Fruit fly (Drosophila melanogaster) whole organism, embryonic: ENCODE measurements around the gene CG31515.

Experiments
- Aef1 ChIP-seq: fragments of 200-800 bp; sonication (Bioruptor generic); IDR thresholded peaks from 3 replicates; pipeline ENCODE4 v1.3.6; 2022; ENCODE audit warnings: missing biosample characterization, missing genetic modification characterization
- CG10565 ChIP-seq: fragments of 200-800 bp; sonication (Bioruptor generic); optimal IDR thresholded peaks from 3 replicates; lab custom pipeline; 2016; ENCODE audit warnings: missing biosample characterization, mild to moderate bottlenecking, missing genetic modification characterization
- CG11093 ChIP-seq: fragments of 200-800 bp; sonication (Bioruptor generic); IDR thresholded peaks from 3 replicates; pipeline ENCODE4 v1.3.6; 2022; ENCODE audit warnings: missing biosample characterization, missing genetic modification characterization
- CG1233 ChIP-seq: fragments of 200-800 bp; sonication (Bioruptor generic); optimal IDR thresholded peaks from 4 replicates; lab custom pipeline; 2018; ENCODE audit warnings: missing biosample characterization, mild to moderate bottlenecking, missing genetic modification characterization
- CG12391 ChIP-seq: fragments of 200-800 bp; sonication (Bioruptor generic); optimal IDR thresholded peaks from 3 replicates; lab custom pipeline; 2018; ENCODE audit warnings: missing biosample characterization, mild to moderate bottlenecking, missing genetic modification characterization, moderate library complexity
- CG14965 ChIP-seq: fragments of 200-800 bp; sonication (Bioruptor generic); optimal IDR thresholded peaks from 2 replicates; lab custom pipeline; 2016; ENCODE audit warnings: missing biosample characterization, missing genetic modification characterization, borderline replicate concordance
- CG33557 ChIP-seq: fragments of 200-800 bp; sonication (Bioruptor generic); optimal IDR thresholded peaks from 2 replicates; lab custom pipeline; 2019; ENCODE audit warnings: missing biosample characterization, mild to moderate bottlenecking, missing genetic modification characterization, moderate library complexity
- CG34376 ChIP-seq: fragments of 200-800 bp; sonication (Bioruptor generic); optimal IDR thresholded peaks from 2 replicates; lab custom pipeline; 2018; ENCODE audit warnings: missing biosample characterization, mild to moderate bottlenecking, missing genetic modification characterization
- CG3838 ChIP-seq: fragments of 200-800 bp; sonication (Bioruptor generic); optimal IDR thresholded peaks from 3 replicates; lab custom pipeline; 2016; ENCODE audit warnings: missing biosample characterization, missing genetic modification characterization
- CG4404 ChIP-seq: fragments of 200-800 bp; sonication (Bioruptor generic); IDR thresholded peaks from 2 replicates; pipeline ENCODE4 v1.3.6; 2022; ENCODE audit warnings: missing biosample characterization, missing genetic modification characterization
- CG7786 ChIP-seq: fragments of 200-800 bp; sonication (Bioruptor generic); optimal IDR thresholded peaks from 2 replicates; lab custom pipeline; 2016; ENCODE audit warnings: missing biosample characterization, missing genetic modification characterization
- CG8290 ChIP-seq, 3 experiments: fragments of 200-800 bp; sonication (Bioruptor generic); optimal IDR thresholded peaks; 2 replicates each; lab custom pipeline; 2016 to 2019; ENCODE audit warnings: missing biosample characterization in 3 of 3, missing genetic modification characterization in 3 of 3, mild to moderate bottlenecking in 2 of 3, moderate library complexity in 1 of 3
- CG9437 ChIP-seq: fragments of 200-800 bp; sonication (Bioruptor generic); optimal IDR thresholded peaks from 2 replicates; lab custom pipeline; 2018; ENCODE audit warnings: missing biosample characterization, mild to moderate bottlenecking, missing genetic modification characterization
- CTCF ChIP-seq: fragments of 200-800 bp; sonication (Bioruptor generic); optimal IDR thresholded peaks from 2 replicates; lab custom pipeline; 2017; ENCODE audit warnings: missing biosample characterization, mild to moderate bottlenecking, missing genetic modification characterization, moderate library complexity
- Dip2 ChIP-seq: fragments of 200-800 bp; sonication (Bioruptor generic); IDR thresholded peaks from 2 replicates; pipeline ENCODE4 v1.3.6; 2022; ENCODE audit warnings: missing biosample characterization, missing genetic modification characterization
- Drgx ChIP-seq: fragments of 200-800 bp; sonication (Bioruptor generic); IDR thresholded peaks from 2 replicates; pipeline ENCODE4 v1.3.6; 2022; ENCODE audit warnings: missing biosample characterization, missing genetic modification characterization
- Ets65A ChIP-seq: fragments of 200-800 bp; sonication (Bioruptor generic); peaks from one replicate; lab custom pipeline; 2016; ENCODE audit warnings: missing biosample characterization, missing genetic modification characterization
- Ets97D ChIP-seq: fragments of 200-800 bp; sonication (Bioruptor generic); optimal IDR thresholded peaks from 3 replicates; lab custom pipeline; 2016; ENCODE audit warnings: missing biosample characterization, missing genetic modification characterization
- H2.0 ChIP-seq: fragments of 200-800 bp; sonication (Bioruptor generic); IDR thresholded peaks from 2 replicates; pipeline ENCODE4 v1.3.6; 2022; ENCODE audit warnings: missing biosample characterization, missing genetic modification characterization
- Hand ChIP-seq: fragments of 200-800 bp; sonication (Bioruptor generic); optimal IDR thresholded peaks from 2 replicates; lab custom pipeline; 2017; ENCODE audit warnings: mild to moderate bottlenecking, missing biosample characterization, missing genetic modification reagents, missing genetic modification characterization
- Med ChIP-seq: fragments of 200-800 bp; sonication (Bioruptor generic); peaks from one replicate; lab custom pipeline; 2016; ENCODE audit warnings: missing biosample characterization, missing genetic modification characterization, mild to moderate bottlenecking, inconsistent platforms, moderate library complexity
- Meics ChIP-seq: fragments of 200-800 bp; sonication (Bioruptor generic); optimal IDR thresholded peaks from 2 replicates; lab custom pipeline; 2017; ENCODE audit warnings: missing biosample characterization, mild to moderate bottlenecking, missing genetic modification characterization
- Opbp ChIP-seq: fragments of 200-800 bp; sonication (Bioruptor generic); IDR thresholded peaks from 3 replicates; pipeline ENCODE4 v1.3.6; 2022; ENCODE audit warnings: missing biosample characterization, missing genetic modification characterization; ENCODE audit not compliant: partially characterized antibody
- Ptx1 ChIP-seq: fragments of 200-800 bp; sonication (Bioruptor generic); IDR thresholded peaks from 2 replicates; pipeline ENCODE4 v1.3.6; 2022; ENCODE audit warnings: missing biosample characterization, missing genetic modification characterization
- Sin3A ChIP-seq: fragments of >200 bp; optimal IDR thresholded peaks from 2 replicates; lab custom pipeline; 2018
- Trl ChIP-seq, 3 experiments: fragments of >200 bp in 2 of 3; fragments of 200-800 bp in 1 of 3; sonication (Bioruptor generic) in 1 of 3; optimal IDR thresholded peaks; 2 replicates in 1 of 3; 3 replicates in 2 of 3; lab custom pipeline; 2016 to 2017; ENCODE audit warnings: missing biosample characterization in 1 of 3, missing genetic modification characterization in 1 of 3
- Xrp1 ChIP-seq: fragments of 200-800 bp; sonication (Bioruptor generic); IDR thresholded peaks from 2 replicates; pipeline ENCODE4 v1.3.6; 2022; ENCODE audit warnings: missing biosample characterization, missing genetic modification characterization
- YL-1 ChIP-seq: fragments of 200-800 bp; sonication (Bioruptor generic); optimal IDR thresholded peaks from 3 replicates; lab custom pipeline; 2017; ENCODE audit warnings: missing biosample characterization, mild to moderate bottlenecking, missing genetic modification characterization
- ase ChIP-seq: fragments of 200-800 bp; sonication (Bioruptor generic); IDR thresholded peaks from 3 replicates; pipeline ENCODE4 v1.3.6; 2022; ENCODE audit warnings: missing biosample characterization, missing genetic modification characterization
- bab2 ChIP-seq: fragments of 200-800 bp; sonication (Bioruptor generic); optimal IDR thresholded peaks from 2 replicates; lab custom pipeline; 2016; ENCODE audit warnings: missing biosample characterization, missing genetic modification characterization
- bbx ChIP-seq: fragments of 200-800 bp; sonication (Bioruptor generic); IDR thresholded peaks from 2 replicates; pipeline ENCODE4 v1.3.6; 2022; ENCODE audit warnings: missing biosample characterization, missing genetic modification characterization; ENCODE audit not compliant: partially characterized antibody
- bcd ChIP-seq: fragments of 200-800 bp; sonication (Bioruptor generic); optimal IDR thresholded peaks from 2 replicates; lab custom pipeline; 2017; ENCODE audit warnings: missing biosample characterization, mild to moderate bottlenecking, missing genetic modification characterization
- cad ChIP-seq: fragments of >200 bp; optimal IDR thresholded peaks from 2 replicates; lab custom pipeline; 2017; ENCODE audit warnings: missing biosample characterization, missing genetic modification characterization
- crc ChIP-seq: fragments of 200-800 bp; sonication (Bioruptor generic); optimal IDR thresholded peaks from 2 replicates; lab custom pipeline; 2016; ENCODE audit warnings: missing biosample characterization, missing genetic modification characterization
- da ChIP-seq: fragments of 200-800 bp; sonication (Bioruptor generic); optimal IDR thresholded peaks from 2 replicates; lab custom pipeline; 2016; ENCODE audit warnings: missing biosample characterization, missing genetic modification characterization
- dati ChIP-seq: fragments of 200-800 bp; sonication (Bioruptor generic); IDR thresholded peaks from 2 replicates; pipeline ENCODE4 v1.3.6; 2022; ENCODE audit warnings: missing biosample characterization, missing genetic modification characterization
- dimm ChIP-seq: fragments of 200-800 bp; sonication (Bioruptor generic); IDR thresholded peaks from 2 replicates; pipeline ENCODE4 v1.3.6; 2022; ENCODE audit warnings: missing biosample characterization, missing genetic modification characterization
- disco-r ChIP-seq: fragments of 200-800 bp; sonication (Bioruptor generic); optimal IDR thresholded peaks from 2 replicates; lab custom pipeline; 2016; ENCODE audit warnings: missing biosample characterization, missing genetic modification characterization
- dysf ChIP-seq: fragments of 200-800 bp; sonication (Bioruptor generic); IDR thresholded peaks from 3 replicates; pipeline ENCODE4 v1.3.6; 2022; ENCODE audit warnings: missing biosample characterization, missing genetic modification characterization
- eve ChIP-seq, 2 experiments: fragments of >200 bp; optimal IDR thresholded peaks; 2 replicates each; lab custom pipeline; 2017; ENCODE audit warnings: missing biosample characterization in 2 of 2, missing genetic modification characterization in 2 of 2
- ewg ChIP-seq: fragments of 200-800 bp; sonication (Bioruptor generic); optimal IDR thresholded peaks from 3 replicates; lab custom pipeline; 2017; ENCODE audit warnings: mild to moderate bottlenecking, missing biosample characterization, missing genetic modification reagents, missing genetic modification characterization
- hkb ChIP-seq, 2 experiments: fragments of 200-800 bp in 1 of 2; fragments of >200 bp in 1 of 2; sonication (Bioruptor generic) in 1 of 2; IDR thresholded peaks in 1 of 2; optimal IDR thresholded peaks in 1 of 2; 2 replicates each; pipeline versions ENCODE4 v1.3.6 to Lab custom; 2017 to 2022; ENCODE audit warnings: missing biosample characterization in 1 of 2, missing genetic modification characterization in 1 of 2
- org-1 ChIP-seq: fragments of 200-800 bp; sonication (Bioruptor generic); optimal IDR thresholded peaks from 2 replicates; lab custom pipeline; 2017; ENCODE audit warnings: missing biosample characterization, missing genetic modification characterization
- otp ChIP-seq: fragments of 200-800 bp; sonication (Bioruptor generic); IDR thresholded peaks from 3 replicates; pipeline ENCODE4, ENCODE4 v1.3.6; 2022; ENCODE audit warnings: missing biosample characterization, missing genetic modification characterization
- psq ChIP-seq: fragments of 200-800 bp; sonication (Bioruptor generic); optimal IDR thresholded peaks from 2 replicates; lab custom pipeline; 2017; ENCODE audit warnings: missing biosample characterization, missing genetic modification characterization
- rib ChIP-seq: fragments of 200-800 bp; sonication (Bioruptor generic); IDR thresholded peaks from 2 replicates; pipeline ENCODE4 v1.3.6; 2022; ENCODE audit warnings: missing biosample characterization, missing genetic modification characterization
- schlank ChIP-seq: fragments of 200-800 bp; sonication (Bioruptor generic); optimal IDR thresholded peaks from 2 replicates; lab custom pipeline; 2018; ENCODE audit warnings: missing biosample characterization, mild to moderate bottlenecking, missing genetic modification characterization
- sima ChIP-seq: fragments of 200-800 bp; sonication (Bioruptor generic); optimal IDR thresholded peaks from 2 replicates; lab custom pipeline; 2016; ENCODE audit warnings: missing biosample characterization, missing genetic modification characterization
- trh ChIP-seq: fragments of 200-800 bp; sonication (Bioruptor generic); optimal IDR thresholded peaks from 2 replicates; lab custom pipeline; 2016; ENCODE audit warnings: missing biosample characterization, missing genetic modification characterization
- wdn ChIP-seq: fragments of 200-800 bp; sonication (Bioruptor generic); IDR thresholded peaks from 2 replicates; pipeline ENCODE4 v1.3.6; 2022; ENCODE audit warnings: missing biosample characterization, missing genetic modification characterization
- zen2 ChIP-seq: fragments of 200-800 bp; sonication (Bioruptor generic); IDR thresholded peaks from 3 replicates; pipeline ENCODE4 v1.3.6; 2022; ENCODE audit warnings: missing biosample characterization, missing genetic modification characterization; ENCODE audit not compliant: partially characterized antibody

The CG31515 gene

DNA sequence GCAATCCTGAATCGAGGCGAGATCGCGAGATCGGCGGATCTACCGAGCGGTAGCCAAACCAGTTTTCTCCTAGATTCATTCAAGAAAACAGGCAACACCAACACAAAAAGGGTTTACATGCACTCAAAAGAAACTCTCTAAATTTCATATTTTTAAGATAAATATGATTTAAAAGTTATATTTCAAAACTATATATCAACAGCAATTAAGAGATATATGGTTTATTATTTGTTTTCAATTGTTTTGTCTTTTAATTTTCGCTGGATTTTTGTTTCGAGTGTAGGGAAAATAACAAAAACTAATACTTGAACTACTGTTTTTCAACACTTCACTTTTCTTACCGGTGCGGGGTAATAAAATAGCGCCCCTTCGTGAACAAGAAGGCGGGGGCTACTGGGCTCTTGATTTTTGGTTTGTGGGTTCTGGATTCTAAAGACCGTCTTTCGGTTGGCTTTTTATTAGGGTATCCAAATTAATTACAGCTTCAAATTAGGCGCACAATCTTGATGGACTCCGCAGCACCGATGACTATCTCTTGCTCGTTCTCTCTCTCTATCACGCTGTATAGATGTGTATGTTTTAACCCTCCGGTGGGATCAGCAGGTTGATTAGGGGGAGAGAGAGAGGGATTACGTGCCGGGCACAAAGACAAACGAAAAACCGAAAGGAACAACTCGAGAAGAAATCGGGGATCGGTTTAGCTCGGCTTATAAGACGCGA lies 43.5 kb downstream of the CG31515 start (continued):
- TF ChIP-seq CG3838 (GFP tag; lab: Kevin White, UChicago): no peak
- no peak for TF ChIP-seq otp (GFP tag; lab: Robert Waterston, UW)
- no peak for TF ChIP-seq org-1
- TF ChIP-seq CTCF: no peak
- TF ChIP-seq CG7786: no peak
- peak; percentile 2 for TF ChIP-seq CG9437 (GFP tag; lab: Kevin White, UChicago)
- TF ChIP-seq CG33557 (GFP tag; lab: Kevin White, UChicago): peak; percentile 78
- no peak for TF ChIP-seq zen2 (GFP tag; lab: Robert Waterston, UW)
- TF ChIP-seq dati: no peak
- peak; percentile 67 for TF ChIP-seq CG12391 (tag; lab: Kevin White, UChicago)
- TF ChIP-seq dimm: no peak
- TF ChIP-seq CG11093 (GFP tag; lab: Robert Waterston, UW): no peak
- no peak for TF ChIP-seq bab2
- peak; percentile 47 for TF ChIP-seq Med (GFP tag; lab: Kevin White, UChicago)
- no peak for TF ChIP-seq ase (GFP tag; lab: Robert Waterston, UW)
- no peak for TF ChIP-seq Opbp (GFP tag; lab: Robert Waterston, UW)
- TF ChIP-seq CG1233 (GFP tag; lab: Kevin White, UChicago): peak; percentile 10
- no peak for TF ChIP-seq sima (GFP tag; lab: Kevin White, UChicago)
- TF ChIP-seq H2.0 (GFP tag; lab: Robert Waterston, UW): no peak
- no peak for TF ChIP-seq Aef1 (GFP tag; lab: Robert Waterston, UW)
- no peak for TF ChIP-seq trh (GFP tag; lab: Kevin White, UChicago)
- no peak for TF ChIP-seq YL-1 (GFP tag; lab: Kevin White, UChicago)
- TF ChIP-seq da (GFP tag; lab: Kevin White, UChicago): no peak
- TF ChIP-seq Dip2 (GFP tag; lab: Robert Waterston, UW): no peak
- peak; percentile 0 for TF ChIP-seq CG8290 (GFP tag; optimal IDR thresholded peaks at IDR 0.05; lab: Kevin White, UChicago)
- no peak for TF ChIP-seq CG8290 (tag; optimal IDR thresholded peaks at IDR 0.05; lab: Kevin White, UChicago)
- peak; percentile 47 for TF ChIP-seq bcd
- no peak for TF ChIP-seq cad (GFP tag; lab: Kevin White, UChicago)
- peak; percentile 51; the same call in 1 of the 2 replicates for TF ChIP-seq CG4404 (GFP tag; lab: Robert Waterston, UW)
- peak; percentile 84 for TF ChIP-seq Xrp1 (GFP tag; lab: Robert Waterston, UW)
- no peak for TF ChIP-seq psq (GFP tag; lab: Kevin White, UChicago)
- no peak for TF ChIP-seq schlank (tag; lab: Kevin White, UChicago)
- no peak for TF ChIP-seq rib (GFP tag; lab: Robert Waterston, UW)
- no peak for TF ChIP-seq CG10565 (GFP tag; lab: Kevin White, UChicago)
- peak; percentile 70 for TF ChIP-seq Drgx (GFP tag; lab: Robert Waterston, UW)
- TF ChIP-seq dysf: no peak
- no peak for TF ChIP-seq Sin3A (lab: Kevin White, UChicago)
- TF ChIP-seq CG34376 (GFP tag; lab: Kevin White, UChicago): no peak
- no peak for TF ChIP-seq wdn (GFP tag; lab: Robert Waterston, UW)
- TF ChIP-seq CG14965 (GFP tag; lab: Kevin White, UChicago): no peak
- TF ChIP-seq ewg (GFP tag; lab: Kevin White, UChicago): no peak
- TF ChIP-seq Meics: no peak
- TF ChIP-seq Ets97D (GFP tag; lab: Kevin White, UChicago): no peak
- no peak for TF ChIP-seq hkb (optimal IDR thresholded peaks at IDR 0.05; lab: Kevin White, UChicago)
- 0 out of 2 replicates have a peak, but pooled peaks have one; percentile 23 for TF ChIP-seq hkb (GFP tag; IDR thresholded peaks at IDR 0.05; lab: Robert Waterston, UW)
- no peak for TF ChIP-seq Ptx1 (GFP tag; lab: Robert Waterston, UW)
- TF ChIP-seq Hand (GFP tag; lab: Kevin White, UChicago): no peak
- no peak for TF ChIP-seq disco-r
- TF ChIP-seq Ets65A: no peak
- no peak for TF ChIP-seq bbx (GFP tag; lab: Robert Waterston, UW)
- TF ChIP-seq Trl (optimal IDR thresholded peaks at IDR 0.05; lab: Kevin White, UChicago): peak in 1 of 2 experiments; percentile 13
- no peak for TF ChIP-seq Trl (GFP tag; optimal IDR thresholded peaks at IDR 0.05; lab: Kevin White, UChicago)
- no peak for TF ChIP-seq eve (GFP tag; optimal IDR thresholded peaks at IDR 0.05; lab: Kevin White, UChicago)
- TF ChIP-seq crc: no peak
